Fruit fly (Drosophila melanogaster): Measurements from ENCODE around the gene Cph.

- TF ChIP-seq OdsH (GFP tag; optimal IDR thresholded peaks at IDR 0.05) (peak; percentile 85), ss (GFP tag; optimal IDR thresholded peaks at IDR 0.05) (peak; percentile 56 to 78), salr (GFP tag; optimal IDR thresholded peaks at IDR 0.05) (peak; percentile 49 to 62), CG15336 (GFP tag; IDR thresholded peaks at IDR 0.05) (peak; percentile 85), CG8632 (GFP tag; optimal IDR thresholded peaks at IDR 0.05) (peak; percentile 78)
Observed at dm6 chrX:7095292-7095911, 42.1 kb upstream of the Cph start.
